Worm (Caenorhabditis elegans) whole organism, L4 larva: ENCODE data around the gene F53A9.6.
A peak's percentile ranks its signal among the peaks of the same experiment; 100 is the strongest.

Source experiments
- F10B5.3 ChIP-seq: sonication (generic microtip); optimal IDR thresholded peaks from 2 replicates; lab custom pipeline; 2016; ENCODE audit warnings: mild to moderate bottlenecking, missing genetic modification characterization, missing compliant biosample characterization
- F37D6.2 ChIP-seq: sonication (generic microtip); optimal IDR thresholded peaks from 2 replicates; lab custom pipeline; 2016; ENCODE audit warnings: mild to moderate bottlenecking, missing genetic modification characterization, missing compliant biosample characterization
- F49E8.2 ChIP-seq: sonication (generic microtip); optimal IDR thresholded peaks from 2 replicates; lab custom pipeline; 2016; ENCODE audit warnings: missing compliant biosample characterization, mild to moderate bottlenecking, missing genetic modification characterization, borderline replicate concordance
- T20F7.1 ChIP-seq: fragments of 200-800 bp; sonication (Bioruptor generic); optimal IDR thresholded peaks from 2 replicates; lab custom pipeline; 2018; ENCODE audit warnings: mild to moderate bottlenecking, missing genetic modification characterization, missing compliant biosample characterization
- T26A8.4 ChIP-seq: fragments of 200-800 bp; sonication (Bioruptor generic); IDR thresholded peaks from 2 replicates; pipeline ENCODE4 v1.3.6; 2022; ENCODE audit warnings: missing genetic modification characterization, missing compliant biosample characterization
- Y48G9A.11 ChIP-seq: fragments of 200-800 bp; sonication (Bioruptor generic); IDR thresholded peaks from 2 replicates; pipeline ENCODE4 v1.3.6; 2022; ENCODE audit warnings: missing genetic modification reagents, missing genetic modification characterization, missing compliant biosample characterization
- ZK546.5 ChIP-seq, 2 experiments: sonication (generic microtip); optimal IDR thresholded peaks; 2 replicates each; lab custom pipeline; 2017; ENCODE audit warnings: missing biosample characterization in 2 of 2, missing genetic modification characterization in 2 of 2
- ama-1 ChIP-seq: fragments of 150-350 bp; optimal IDR thresholded peaks from 2 replicates; lab custom pipeline; 2014; ENCODE audit warnings: inconsistent platforms, mixed read lengths
- arid-1 ChIP-seq: fragments of 200-800 bp; sonication (Bioruptor generic); conservative IDR thresholded peaks from 2 replicates; pipeline ENCODE4 v1.3.6; 2022; ENCODE audit warnings: missing genetic modification reagents, missing genetic modification characterization, missing compliant biosample characterization
- ceh-28 ChIP-seq: fragments of 150-350 bp; optimal IDR thresholded peaks from 2 replicates; lab custom pipeline; 2014; ENCODE audit warnings: missing biosample characterization, missing genetic modification reagents, missing genetic modification characterization
- ceh-62 ChIP-seq: sonication (generic microtip); optimal IDR thresholded peaks from 2 replicates; lab custom pipeline; 2017; ENCODE audit warnings: missing biosample characterization, missing genetic modification characterization
- daf-16 ChIP-seq, 3 experiments: sonication (generic microtip); optimal IDR thresholded peaks; 2 replicates each; lab custom pipeline; 2016 to 2017; ENCODE audit warnings: missing genetic modification characterization in 3 of 3, missing genetic modification reagents in 3 of 3, mild to moderate bottlenecking in 2 of 3, missing compliant biosample characterization in 2 of 3, missing biosample characterization in 1 of 3, moderate library complexity in 1 of 3
- dmd-6 ChIP-seq: fragments of 200-800 bp; sonication (Bioruptor generic); IDR thresholded peaks from 2 replicates; pipeline ENCODE4 v1.3.6; 2022; ENCODE audit warnings: missing genetic modification reagents, missing genetic modification characterization, missing compliant biosample characterization
- dve-1 ChIP-seq: sonication (generic microtip); optimal IDR thresholded peaks from 2 replicates; lab custom pipeline; 2017; ENCODE audit warnings: antibody characterized with exemption, mild to moderate bottlenecking, missing genetic modification characterization, missing compliant biosample characterization; ENCODE audit not compliant: insufficient read depth
- egl-27 ChIP-seq: sonication (generic microtip); optimal IDR thresholded peaks from 3 replicates; lab custom pipeline; 2017; ENCODE audit warnings: missing biosample characterization, missing genetic modification reagents, missing genetic modification characterization
- gei-8 ChIP-seq: fragments of 200-800 bp; sonication (Bioruptor generic); optimal IDR thresholded peaks from 2 replicates; lab custom pipeline; 2018; ENCODE audit warnings: mild to moderate bottlenecking, missing genetic modification characterization, missing compliant biosample characterization
- hlh-11 ChIP-seq: fragments of 200-800 bp; sonication (Bioruptor generic); optimal IDR thresholded peaks from 2 replicates; lab custom pipeline; 2018; ENCODE audit warnings: mild to moderate bottlenecking, missing genetic modification characterization, missing compliant biosample characterization
- hlh-30 ChIP-seq: sonication (generic microtip); optimal IDR thresholded peaks from 2 replicates; lab custom pipeline; 2017; ENCODE audit warnings: antibody characterized with exemption, mild to moderate bottlenecking, missing genetic modification characterization, missing compliant biosample characterization; ENCODE audit not compliant: insufficient read depth
- jun-1 ChIP-seq: fragments of 150-350 bp; optimal IDR thresholded peaks from 2 replicates; lab custom pipeline; 2014; ENCODE audit warnings: missing biosample characterization, missing genetic modification reagents, missing genetic modification characterization
- lim-7 ChIP-seq: fragments of 200-800 bp; sonication (Bioruptor generic); IDR thresholded peaks from 2 replicates; pipeline ENCODE4 v1.3.6; 2022; ENCODE audit warnings: missing genetic modification characterization, missing compliant biosample characterization
- lin-1 ChIP-seq: fragments of 200-800 bp; sonication (Bioruptor generic); IDR thresholded peaks from 2 replicates; pipeline ENCODE4 v1.3.6; 2022; ENCODE audit warnings: missing genetic modification reagents, missing genetic modification characterization, missing compliant biosample characterization
- lin-13 ChIP-seq: fragments of 150-350 bp; optimal IDR thresholded peaks from 2 replicates; lab custom pipeline; 2014; ENCODE audit warnings: missing biosample characterization, missing genetic modification reagents, missing genetic modification characterization
- mdl-1 ChIP-seq, 2 experiments: fragments of 150-350 bp in 1 of 2; sonication (generic microtip) in 1 of 2; optimal IDR thresholded peaks; 2 replicates each; lab custom pipeline; 2014 to 2017; ENCODE audit warnings: missing biosample characterization in 2 of 2, missing genetic modification characterization in 2 of 2
- mep-1 ChIP-seq: fragments of 150-350 bp; sonication (generic microtip); optimal IDR thresholded peaks from 3 replicates; lab custom pipeline; 2014; ENCODE audit warnings: missing biosample characterization, missing genetic modification characterization
- mes-2 ChIP-seq: sonication (generic microtip); optimal IDR thresholded peaks from 2 replicates; lab custom pipeline; 2016; ENCODE audit warnings: missing genotype, mild to moderate bottlenecking, missing genetic modification characterization, missing compliant biosample characterization; ENCODE audit not compliant: poor library complexity, severe bottlenecking
- mxl-3 ChIP-seq: fragments of 200-800 bp; sonication (Bioruptor generic); optimal IDR thresholded peaks from 2 replicates; lab custom pipeline; 2018; ENCODE audit warnings: mild to moderate bottlenecking, missing genetic modification characterization, missing compliant biosample characterization
- nhr-10 ChIP-seq: fragments of 150-350 bp; optimal IDR thresholded peaks from 2 replicates; lab custom pipeline; 2014; ENCODE audit warnings: missing biosample characterization, missing genetic modification characterization
- nhr-102 ChIP-seq: sonication (generic microtip); optimal IDR thresholded peaks from 2 replicates; lab custom pipeline; 2016; ENCODE audit warnings: mild to moderate bottlenecking, missing genetic modification characterization, moderate library complexity, missing compliant biosample characterization
- nhr-11 ChIP-seq: fragments of 150-350 bp; optimal IDR thresholded peaks from 2 replicates; lab custom pipeline; 2014; ENCODE audit warnings: missing biosample characterization, missing genetic modification characterization
- nhr-237 ChIP-seq: sonication (generic microtip); optimal IDR thresholded peaks from 2 replicates; lab custom pipeline; 2017; ENCODE audit warnings: missing biosample characterization, missing genetic modification characterization
- nhr-25 ChIP-seq: sonication (generic microtip); optimal IDR thresholded peaks from 2 replicates; lab custom pipeline; 2017; ENCODE audit warnings: missing genetic modification characterization, mild to moderate bottlenecking, missing compliant biosample characterization, antibody characterized with exemption, moderate library complexity, borderline replicate concordance; ENCODE audit not compliant: insufficient read depth
- nhr-28 ChIP-seq: fragments of 150-350 bp; optimal IDR thresholded peaks from 2 replicates; lab custom pipeline; 2014; ENCODE audit warnings: missing biosample characterization, missing genetic modification characterization
- nhr-6 ChIP-seq: fragments of 150-350 bp; optimal IDR thresholded peaks from 2 replicates; lab custom pipeline; 2014; ENCODE audit warnings: missing biosample characterization, missing genetic modification characterization
- nhr-77 ChIP-seq: fragments of 150-350 bp; optimal IDR thresholded peaks from 2 replicates; lab custom pipeline; 2014; ENCODE audit warnings: missing biosample characterization, missing genetic modification characterization
- pha-4 ChIP-seq, 2 experiments: fragments of 150-350 bp in 1 of 2; fragments of 200-800 bp in 1 of 2; sonication (Bioruptor generic) in 1 of 2; IDR thresholded peaks in 1 of 2; optimal IDR thresholded peaks in 1 of 2; 2 replicates each; pipeline versions ENCODE4 v1.3.6 to Lab custom; 2014 to 2022; ENCODE audit warnings: missing genetic modification characterization in 2 of 2, missing genetic modification reagents in 2 of 2, missing biosample characterization in 1 of 2, missing compliant biosample characterization in 1 of 2
- php-3 ChIP-seq: fragments of 200-800 bp; sonication (Bioruptor generic); IDR thresholded peaks from 2 replicates; pipeline ENCODE4 v1.3.6; 2022; ENCODE audit warnings: missing genetic modification reagents, missing genetic modification characterization, missing compliant biosample characterization
- pqm-1 ChIP-seq: sonication (generic microtip); optimal IDR thresholded peaks from 2 replicates; lab custom pipeline; 2017; ENCODE audit warnings: missing biosample characterization, missing genetic modification characterization
- saeg-2 ChIP-seq: fragments of 200-800 bp; sonication (Bioruptor generic); IDR thresholded peaks from 2 replicates; pipeline ENCODE4 v1.3.6; 2022; ENCODE audit warnings: missing genetic modification reagents, missing genetic modification characterization, missing compliant biosample characterization
- set-16 ChIP-seq: fragments of 200-800 bp; sonication (Bioruptor generic); IDR thresholded peaks from 2 replicates; pipeline ENCODE4 v1.3.6; 2022; ENCODE audit warnings: missing genetic modification reagents, missing genetic modification characterization, missing compliant biosample characterization
- spr-3 ChIP-seq: fragments of 200-800 bp; sonication (Bioruptor generic); optimal IDR thresholded peaks from 2 replicates; lab custom pipeline; 2018; ENCODE audit warnings: mild to moderate bottlenecking, missing genetic modification characterization, missing compliant biosample characterization
- tag-97 ChIP-seq: fragments of 200-800 bp; sonication (Bioruptor generic); IDR thresholded peaks from 2 replicates; pipeline ENCODE4 v1.3.6; 2022; ENCODE audit warnings: missing genetic modification characterization, missing compliant biosample characterization
- tra-1 ChIP-seq: fragments of 200-800 bp; sonication (Bioruptor generic); IDR thresholded peaks from 2 replicates; pipeline ENCODE4 v1.3.6; 2022; ENCODE audit warnings: missing genetic modification reagents, missing genetic modification characterization, missing compliant biosample characterization
- unc-130 ChIP-seq: sonication (generic microtip); optimal IDR thresholded peaks from 2 replicates; lab custom pipeline; 2016; ENCODE audit warnings: missing genetic modification reagents, missing genetic modification characterization, missing compliant biosample characterization
- unc-62 ChIP-seq, 3 experiments: fragments of 150-350 bp in 1 of 3; sonication (generic microtip); optimal IDR thresholded peaks in 2 of 3; peaks in 1 of 3; 1 replicate in 1 of 3; 2 replicates in 2 of 3; lab custom pipeline; 2014 to 2017; ENCODE audit warnings: missing biosample characterization in 3 of 3, missing genetic modification characterization in 3 of 3, missing genetic modification reagents in 3 of 3, missing genotype in 1 of 3
- zip-11 ChIP-seq: fragments of 200-800 bp; sonication (Bioruptor generic); IDR thresholded peaks from 2 replicates; pipeline ENCODE4 v1.3.6; 2022; ENCODE audit warnings: missing genetic modification characterization, missing compliant biosample characterization

F53A9.6 gene

DNA sequence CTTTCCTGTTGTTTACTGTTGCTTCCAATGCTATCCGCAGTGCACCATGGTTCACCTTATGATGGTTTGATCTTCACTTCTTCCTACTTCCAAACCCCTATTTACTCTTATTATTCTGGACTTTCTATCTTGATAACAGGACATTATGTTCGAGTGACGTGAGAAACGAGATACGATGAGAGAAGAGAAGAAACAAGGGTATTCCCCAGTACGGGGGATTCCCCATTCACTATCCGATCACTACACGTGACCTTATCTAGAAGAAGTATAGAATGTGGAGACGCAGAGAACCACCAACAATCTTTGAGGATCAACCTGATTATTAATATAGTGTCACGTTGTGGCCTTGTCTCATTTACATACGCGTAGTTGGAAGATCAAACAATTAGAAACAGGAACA lies 38.9 kb upstream of the F53A9.6 start:
- TF ChIP-seq mxl-3 (GFP tag; lab: Kevin White, UChicago) (peak; percentile 49), dmd-6 (GFP tag; lab: Robert Waterston, UW) (0 out of 2 replicates have a peak, but pooled peaks have one; percentile 9), dve-1 (peak; percentile 54), nhr-102 (tag; lab: Kevin White, UChicago) (no peak), zip-11 (GFP tag; lab: Robert Waterston, UW) (no peak), daf-16 (GFP tag; optimal IDR thresholded peaks at IDR 0.05; lab: Kevin White, UChicago) (no peak), daf-16 (tag; optimal IDR thresholded peaks at IDR 0.05; lab: Kevin White, UChicago) (peak; percentile 42), lin-1 (no peak), ceh-62 (tag; lab: Kevin White, UChicago) (no peak), nhr-25 (tag; lab: Kevin White, UChicago) (no peak), nhr-28 (peak; percentile 61), arid-1 (no peak), hlh-30 (tag; lab: Kevin White, UChicago) (peak; percentile 39), tag-97 (no peak), tra-1 (GFP tag; lab: Robert Waterston, UW) (no peak), F37D6.2 (no peak), egl-27 (tag; lab: Kevin White, UChicago) (no peak), mes-2 (tag; lab: Kevin White, UChicago) (no peak), Y48G9A.11 (GFP tag; lab: Robert Waterston, UW) (no peak), T26A8.4 (GFP tag; lab: Robert Waterston, UW) (no peak), mdl-1 (tag; optimal IDR thresholded peaks at IDR 0.05; lab: Kevin White, UChicago) (peak; percentile 80 to 81), hlh-11 (tag; lab: Kevin White, UChicago) (peak; percentile 52), saeg-2 (no peak)

DNA sequence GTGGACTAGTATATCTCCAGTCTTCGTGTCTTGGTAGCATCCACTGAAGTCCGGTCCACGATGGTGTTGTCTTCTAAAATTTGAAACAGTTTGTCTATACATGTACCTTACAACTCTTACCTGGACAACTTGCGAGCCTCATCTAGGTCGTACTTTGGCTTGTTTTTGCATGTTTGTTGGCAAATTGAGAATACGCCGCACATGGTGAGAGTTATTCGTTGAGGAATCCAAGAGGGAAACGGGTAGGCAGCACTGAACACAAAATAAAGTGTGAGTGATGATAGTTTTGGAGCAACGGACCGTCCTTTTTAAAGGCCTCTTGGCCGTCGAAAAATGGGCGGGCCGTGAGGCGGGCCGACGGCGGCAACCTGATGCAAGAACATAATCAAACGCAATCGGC lies 37.1 kb upstream of the F53A9.6 start, which contains the start of gene asns-2:
TSS of gene asns-2 (minus strand) at position 282 of the 400 bp plus-strand sequence.
- TF ChIP-seq F10B5.3: no peak
- TF ChIP-seq unc-130 (GFP tag; lab: Kevin White, UChicago): no peak
- TF ChIP-seq ama-1 (lab: Kevin White, UChicago): peak; percentile 51
- TF ChIP-seq set-16 (GFP tag; lab: Robert Waterston, UW): peak; percentile 59
- TF ChIP-seq php-3 (GFP tag; lab: Robert Waterston, UW): peak; percentile 31; the same call in 1 of the 2 replicates
- TF ChIP-seq pqm-1: no peak

- TF ChIP-seq unc-62 (GFP tag; optimal IDR thresholded peaks at IDR 0.05 in 1 of 2; lab: Kevin White, UChicago) (peak in 1 of 2 experiments; percentile 76), unc-62 (tag; optimal IDR thresholded peaks at IDR 0.05; lab: Kevin White, UChicago) (no peak), lin-13 (GFP tag; lab: Kevin White, UChicago) (no peak), spr-3 (no peak), jun-1 (tag; lab: Kevin White, UChicago) (no peak), ceh-28 (tag; lab: Kevin White, UChicago) (no peak), gei-8 (GFP tag; lab: Kevin White, UChicago) (peak; percentile 17), mes-2 (tag; lab: Kevin White, UChicago) (peak; percentile 22), mep-1 (tag; lab: Kevin White, UChicago) (peak; percentile 36), Y48G9A.11 (GFP tag; lab: Robert Waterston, UW) (no peak), nhr-237 (tag; lab: Kevin White, UChicago) (no peak), nhr-11 (no peak), nhr-6 (tag; lab: Kevin White, UChicago) (peak; percentile 24), pha-4 (GFP tag; IDR thresholded peaks at IDR 0.05; lab: Robert Waterston, UW) (no peak), pha-4 (tag; optimal IDR thresholded peaks at IDR 0.05; lab: Kevin White, UChicago) (no peak), nhr-102 (tag; lab: Kevin White, UChicago) (peak; percentile 37), F49E8.2 (no peak), hlh-11 (tag; lab: Kevin White, UChicago) (peak; percentile 80), T20F7.1 (GFP tag; lab: Kevin White, UChicago) (peak; percentile 31), ZK546.5 (tag; optimal IDR thresholded peaks at IDR 0.05; lab: Kevin White, UChicago) (no peak), daf-16 (GFP tag; optimal IDR thresholded peaks at IDR 0.05; lab: Kevin White, UChicago) (no peak), daf-16 (tag; optimal IDR thresholded peaks at IDR 0.05; lab: Kevin White, UChicago) (peak; percentile 73), dve-1 (peak; percentile 77), tra-1 (GFP tag; lab: Robert Waterston, UW) (peak; percentile 58), lim-7 (no peak), dmd-6 (GFP tag; lab: Robert Waterston, UW) (peak; percentile 90), nhr-10 (peak; percentile 49), nhr-77 (tag; lab: Kevin White, UChicago) (peak; percentile 28)
These were observed 36.6 kb upstream of the F53A9.6 start for ce11 chrX:8750209-8750608.
